Worm (Caenorhabditis elegans) whole organism, L3 larva: ENCODE measurements around the gene AH9.4.

Experiments
- R02D3.7 ChIP-seq: fragments of 150-350 bp; optimal IDR thresholded peaks from 2 replicates; lab custom pipeline; 2014; ENCODE audit warnings: missing biosample characterization, missing genetic modification characterization
- ZK546.5 ChIP-seq: sonication (generic microtip); optimal IDR thresholded peaks from 2 replicates; lab custom pipeline; 2017; ENCODE audit warnings: missing biosample characterization, missing genetic modification characterization
- aly-2 ChIP-seq: fragments of 150-350 bp; optimal IDR thresholded peaks from 2 replicates; lab custom pipeline; 2014; ENCODE audit warnings: missing biosample characterization, missing genetic modification characterization
- ceh-16 ChIP-seq: sonication (generic microtip); optimal IDR thresholded peaks from 2 replicates; lab custom pipeline; 2017; ENCODE audit warnings: missing biosample characterization, missing genetic modification characterization
- ceh-28 ChIP-seq: fragments of 150-350 bp; optimal IDR thresholded peaks from 2 replicates; lab custom pipeline; 2014; ENCODE audit warnings: missing biosample characterization, missing genetic modification reagents, missing genetic modification characterization
- daf-12 ChIP-seq: fragments of 150-350 bp; optimal IDR thresholded peaks from 2 replicates; lab custom pipeline; 2014; ENCODE audit warnings: missing biosample characterization, missing genetic modification reagents, missing genetic modification characterization
- egl-27 ChIP-seq: sonication (generic microtip); optimal IDR thresholded peaks from 4 replicates; lab custom pipeline; 2017; ENCODE audit warnings: missing biosample characterization, missing genetic modification reagents, missing genetic modification characterization
- egl-5 ChIP-seq: fragments of 150-350 bp; optimal IDR thresholded peaks from 2 replicates; lab custom pipeline; 2017; ENCODE audit warnings: missing biosample characterization, missing genetic modification reagents, missing genetic modification characterization, inconsistent platforms
- elt-1 ChIP-seq: fragments of 150-350 bp; optimal IDR thresholded peaks from 2 replicates; lab custom pipeline; 2014; ENCODE audit warnings: missing biosample characterization, missing genetic modification characterization
- elt-2 ChIP-seq: sonication (generic microtip); optimal IDR thresholded peaks from 2 replicates; lab custom pipeline; 2016; ENCODE audit warnings: missing genetic modification reagents, mild to moderate bottlenecking, missing genetic modification characterization, missing compliant biosample characterization
- fkh-10 ChIP-seq: sonication (generic microtip); optimal IDR thresholded peaks from 2 replicates; lab custom pipeline; 2017; ENCODE audit warnings: missing biosample characterization, missing genetic modification reagents, missing genetic modification characterization
- fkh-2 ChIP-seq: fragments of 150-350 bp; optimal IDR thresholded peaks from 2 replicates; lab custom pipeline; 2014; ENCODE audit warnings: missing biosample characterization, missing genetic modification reagents, missing genetic modification characterization
- fos-1 ChIP-seq: fragments of 150-350 bp; optimal IDR thresholded peaks from 2 replicates; lab custom pipeline; 2014; ENCODE audit warnings: missing biosample characterization, missing genetic modification characterization
- hmg-11 ChIP-seq: sonication (generic microtip); optimal IDR thresholded peaks from 2 replicates; lab custom pipeline; 2016; ENCODE audit warnings: missing genetic modification characterization, missing compliant biosample characterization
- jun-1 ChIP-seq: fragments of 150-350 bp; optimal IDR thresholded peaks from 2 replicates; lab custom pipeline; 2014; ENCODE audit warnings: missing biosample characterization, missing genetic modification reagents, missing genetic modification characterization
- lin-15B ChIP-seq: fragments of 150-350 bp; optimal IDR thresholded peaks from 2 replicates; lab custom pipeline; 2014; ENCODE audit warnings: missing biosample characterization, missing genetic modification characterization
- lin-39 ChIP-seq: fragments of 150-350 bp; optimal IDR thresholded peaks from 2 replicates; lab custom pipeline; 2018; ENCODE audit warnings: missing biosample characterization, missing genetic modification reagents, missing genetic modification characterization
- mdl-1 ChIP-seq: fragments of 150-350 bp; optimal IDR thresholded peaks from 2 replicates; lab custom pipeline; 2014; ENCODE audit warnings: missing biosample characterization, missing genetic modification characterization
- mml-1 ChIP-seq: fragments of 150-350 bp; sonication (generic microtip); optimal IDR thresholded peaks from 3 replicates; lab custom pipeline; 2014; ENCODE audit warnings: missing biosample characterization, missing genetic modification characterization
- nfya-1 ChIP-seq: sonication (generic microtip); optimal IDR thresholded peaks from 2 replicates; lab custom pipeline; 2017; ENCODE audit warnings: missing genetic modification characterization, mild to moderate bottlenecking, missing compliant biosample characterization, antibody characterized with exemption, moderate library complexity; ENCODE audit not compliant: insufficient read depth
- nhr-11 ChIP-seq: fragments of 150-350 bp; optimal IDR thresholded peaks from 2 replicates; lab custom pipeline; 2014; ENCODE audit warnings: missing biosample characterization, missing genetic modification characterization
- nhr-12 ChIP-seq: fragments of 150-350 bp; optimal IDR thresholded peaks from 2 replicates; lab custom pipeline; 2014; ENCODE audit warnings: missing biosample characterization, missing genetic modification characterization
- nhr-23 ChIP-seq: fragments of 150-350 bp; optimal IDR thresholded peaks from 2 replicates; lab custom pipeline; 2014; ENCODE audit warnings: missing biosample characterization, missing genetic modification reagents, missing genetic modification characterization
- nhr-25 ChIP-seq: sonication (generic microtip); optimal IDR thresholded peaks from 2 replicates; lab custom pipeline; 2017; ENCODE audit warnings: missing biosample characterization, missing genetic modification characterization
- nhr-28 ChIP-seq: fragments of 150-350 bp; optimal IDR thresholded peaks from 2 replicates; lab custom pipeline; 2014; ENCODE audit warnings: missing biosample characterization, missing genetic modification characterization
- nhr-43 ChIP-seq: sonication (generic microtip); optimal IDR thresholded peaks from 2 replicates; lab custom pipeline; 2016; ENCODE audit warnings: mild to moderate bottlenecking, missing genetic modification characterization, missing compliant biosample characterization; ENCODE audit not compliant: poor library complexity, severe bottlenecking
- nhr-67 ChIP-seq: fragments of 150-350 bp; optimal IDR thresholded peaks from 2 replicates; lab custom pipeline; 2014; ENCODE audit warnings: missing biosample characterization, missing genetic modification characterization
- nhr-76 ChIP-seq: fragments of 150-350 bp; sonication (generic microtip); optimal IDR thresholded peaks from 5 replicates; lab custom pipeline; 2014; ENCODE audit warnings: missing biosample characterization, missing genetic modification characterization
- nhr-77 ChIP-seq: fragments of 150-350 bp; optimal IDR thresholded peaks from 2 replicates; lab custom pipeline; 2014; ENCODE audit warnings: missing biosample characterization, missing genetic modification characterization
- pha-4 ChIP-seq: fragments of 150-350 bp; optimal IDR thresholded peaks from 2 replicates; lab custom pipeline; 2014; ENCODE audit warnings: missing biosample characterization, missing genetic modification reagents, missing genetic modification characterization
- pqm-1 ChIP-seq: fragments of 150-350 bp; optimal IDR thresholded peaks from 2 replicates; lab custom pipeline; 2017; ENCODE audit warnings: missing biosample characterization, missing genetic modification characterization, inconsistent platforms
- sea-2 ChIP-seq: fragments of 150-350 bp; sonication (generic microtip); optimal IDR thresholded peaks from 4 replicates; lab custom pipeline; 2014; ENCODE audit warnings: missing biosample characterization, missing genetic modification reagents, missing genetic modification characterization
- skn-1 ChIP-seq: fragments of 150-350 bp; optimal IDR thresholded peaks from 2 replicates; lab custom pipeline; 2014; ENCODE audit warnings: missing biosample characterization, missing genetic modification characterization
- snpc-4 ChIP-seq: fragments of 150-350 bp; optimal IDR thresholded peaks from 2 replicates; lab custom pipeline; 2014; ENCODE audit warnings: missing biosample characterization, missing genetic modification characterization
- tbx-2 ChIP-seq: sonication (generic microtip); optimal IDR thresholded peaks from 2 replicates; lab custom pipeline; 2016; ENCODE audit warnings: mild to moderate bottlenecking, missing genetic modification characterization, missing compliant biosample characterization
- unc-62 ChIP-seq: fragments of 150-350 bp; sonication (generic microtip); optimal IDR thresholded peaks from 4 replicates; lab custom pipeline; 2014; ENCODE audit warnings: missing biosample characterization, missing genetic modification reagents, missing genetic modification characterization
- ztf-11 ChIP-seq: fragments of 150-350 bp; optimal IDR thresholded peaks from 2 replicates; lab custom pipeline; 2014; ENCODE audit warnings: missing biosample characterization, missing genetic modification characterization

Gene AH9.4

ce11 chrX:2242568-2243185 is 31.5 kb downstream of the AH9.4 start, which contains the start of gene rpl-11.2 (continued):
- TF ChIP-seq nfya-1 (tag; lab: Kevin White, UChicago) (peak; percentile 99), nhr-67 (no peak), nhr-76 (peak; percentile 63), nhr-23 (tag; lab: Kevin White, UChicago) (peak; percentile 99), ceh-16 (tag; lab: Kevin White, UChicago) (peak; percentile 74), nhr-28 (no peak), unc-62 (GFP tag; lab: Kevin White, UChicago) (peak; percentile 80), fkh-2 (tag; lab: Kevin White, UChicago) (no peak), elt-2 (tag; lab: Kevin White, UChicago) (peak; percentile 86), R02D3.7 (tag; lab: Kevin White, UChicago) (peak; percentile 87)

ce11 chrX:2241147-2241798 is 32.9 kb downstream of the AH9.4 start:
- TF ChIP-seq aly-2 (tag; lab: Kevin White, UChicago) (peak; percentile 60), fkh-10 (no peak), lin-39 (tag; lab: Kevin White, UChicago) (no peak), nhr-77 (tag; lab: Kevin White, UChicago) (peak; percentile 81), nfya-1 (tag; lab: Kevin White, UChicago) (no peak)

ce11 chrX:2237438-2237961 is 36.6 kb downstream of the AH9.4 start, which contains the start of gene vha-15:
Gene vha-15 (plus strand): TSS chrX:2237911.
- TF ChIP-seq pha-4 (tag; lab: Kevin White, UChicago) = peak; percentile 86
- no peak for TF ChIP-seq nhr-11 (tag; lab: Kevin White, UChicago)
- TF ChIP-seq mdl-1 (tag; lab: Kevin White, UChicago) = no peak
- peak; percentile 37 for TF ChIP-seq skn-1 (tag; lab: Kevin White, UChicago)
- TF ChIP-seq lin-15B (tag; lab: Kevin White, UChicago) = peak; percentile 75
- TF ChIP-seq jun-1 (tag; lab: Kevin White, UChicago) = peak; percentile 9
- TF ChIP-seq hmg-11 = peak; percentile 65
- peak; percentile 46 for TF ChIP-seq fkh-10
- peak; percentile 49 for TF ChIP-seq R02D3.7 (tag; lab: Kevin White, UChicago)
- TF ChIP-seq sea-2 = peak; percentile 26
- no peak for TF ChIP-seq mml-1 (tag; lab: Kevin White, UChicago)
- TF ChIP-seq ceh-28 = peak; percentile 93
- peak; percentile 68 for TF ChIP-seq snpc-4 (tag; lab: Kevin White, UChicago)
- TF ChIP-seq nhr-25 (tag; lab: Kevin White, UChicago) = peak; percentile 93
- peak; percentile 18 for TF ChIP-seq ZK546.5
- no peak for TF ChIP-seq daf-12
- TF ChIP-seq egl-5 (tag; lab: Kevin White, UChicago) = peak; percentile 3
- TF ChIP-seq elt-1 = peak; percentile 7
- TF ChIP-seq nfya-1 (tag; lab: Kevin White, UChicago) = peak; percentile 95
- peak; percentile 63 for TF ChIP-seq elt-2 (tag; lab: Kevin White, UChicago)
- peak; percentile 62 for TF ChIP-seq pqm-1 (tag; lab: Kevin White, UChicago)
- TF ChIP-seq ceh-16 (tag; lab: Kevin White, UChicago) = no peak
- TF ChIP-seq fos-1 = no peak
- peak; percentile 48 for TF ChIP-seq nhr-43
- TF ChIP-seq tbx-2 (tag; lab: Kevin White, UChicago) = no peak
- no peak for TF ChIP-seq nhr-12 (tag; lab: Kevin White, UChicago)
- TF ChIP-seq ztf-11 = no peak
- TF ChIP-seq lin-39 (tag; lab: Kevin White, UChicago) = peak; percentile 85
- peak; percentile 73 for TF ChIP-seq nhr-23 (tag; lab: Kevin White, UChicago)
- no peak for TF ChIP-seq egl-27 (tag; lab: Kevin White, UChicago)
